Fruit fly (Drosophila melanogaster) whole organism, adult: ENCODE measurements around the gene Gss2.

Experiments
- CG11617 ChIP-seq: fragments of 200-800 bp; sonication (Bioruptor generic); optimal IDR thresholded peaks from 2 replicates; lab custom pipeline; 2017; ENCODE audit warnings: mild to moderate bottlenecking, missing biosample characterization, missing genetic modification reagents, missing genetic modification characterization
- CG12768 ChIP-seq: fragments of 200-800 bp; sonication (Bioruptor generic); optimal IDR thresholded peaks from 2 replicates; lab custom pipeline; 2017; ENCODE audit warnings: missing biosample characterization, missing genetic modification characterization, mild to moderate bottlenecking, moderate library complexity, missing genetic modification reagents
- CG14711 ChIP-seq: fragments of 200-800 bp; sonication (Bioruptor generic); optimal IDR thresholded peaks from 2 replicates; lab custom pipeline; 2018; ENCODE audit warnings: missing biosample characterization, mild to moderate bottlenecking, missing genetic modification characterization, moderate library complexity
- CG1620 ChIP-seq: fragments of 200-800 bp; sonication (Bioruptor generic); optimal IDR thresholded peaks from 2 replicates; lab custom pipeline; 2016; ENCODE audit warnings: missing biosample characterization, missing genetic modification characterization
- CG33017 ChIP-seq: fragments of 200-800 bp; sonication (Bioruptor generic); optimal IDR thresholded peaks from 2 replicates; lab custom pipeline; 2018; ENCODE audit warnings: missing biosample characterization, mild to moderate bottlenecking, missing genetic modification characterization, moderate library complexity
- CG5204 ChIP-seq: fragments of 200-800 bp; sonication (Bioruptor generic); optimal IDR thresholded peaks from 2 replicates; lab custom pipeline; 2016; ENCODE audit warnings: missing biosample characterization, missing genetic modification characterization
- CG7045 ChIP-seq: fragments of 200-800 bp; sonication (Bioruptor generic); optimal IDR thresholded peaks from 2 replicates; lab custom pipeline; 2017; ENCODE audit warnings: missing biosample characterization, mild to moderate bottlenecking, missing genetic modification characterization
- CG7101 ChIP-seq: fragments of 200-800 bp; sonication (Bioruptor generic); optimal IDR thresholded peaks from 2 replicates; lab custom pipeline; 2018; ENCODE audit warnings: missing biosample characterization, mild to moderate bottlenecking, missing genetic modification characterization, moderate library complexity
- Clk ChIP-seq: fragments of 200-800 bp; sonication (Bioruptor generic); optimal IDR thresholded peaks from 2 replicates; lab custom pipeline; 2017; ENCODE audit warnings: missing biosample characterization, missing genetic modification characterization
- Crg-1 ChIP-seq: fragments of 200-800 bp; sonication (Bioruptor generic); optimal IDR thresholded peaks from 2 replicates; lab custom pipeline; 2016; ENCODE audit warnings: missing biosample characterization, missing genetic modification characterization
- Hr96 ChIP-seq: fragments of 200-800 bp; sonication (Bioruptor generic); optimal IDR thresholded peaks from 2 replicates; lab custom pipeline; 2016; ENCODE audit warnings: missing biosample characterization, missing genetic modification characterization
- Mnt ChIP-seq: fragments of 200-800 bp; sonication (Bioruptor generic); optimal IDR thresholded peaks from 2 replicates; lab custom pipeline; 2016; ENCODE audit warnings: missing biosample characterization, mild to moderate bottlenecking, missing genetic modification characterization
- bab1 ChIP-seq: fragments of 200-800 bp; sonication (Bioruptor generic); optimal IDR thresholded peaks from 3 replicates; lab custom pipeline; 2019; ENCODE audit warnings: missing biosample characterization, mild to moderate bottlenecking, missing genetic modification characterization, moderate library complexity
- cic ChIP-seq: fragments of 200-800 bp; sonication (Bioruptor generic); optimal IDR thresholded peaks from 2 replicates; lab custom pipeline; 2017; ENCODE audit warnings: missing biosample characterization, mild to moderate bottlenecking, missing genetic modification characterization, moderate library complexity
- cnc ChIP-seq, 2 experiments: fragments of >200 bp; optimal IDR thresholded peaks; 2 replicates each; lab custom pipeline; 2017
- kay ChIP-seq: fragments of 200-800 bp; sonication (Bioruptor generic); peaks from one replicate; lab custom pipeline; 2016; ENCODE audit warnings: missing biosample characterization, missing genetic modification characterization, borderline replicate concordance
- ovo ChIP-seq: fragments of 200-800 bp; sonication (Bioruptor generic); optimal IDR thresholded peaks from 2 replicates; lab custom pipeline; 2016; ENCODE audit warnings: missing biosample characterization, missing genetic modification characterization
- pad ChIP-seq: fragments of 200-800 bp; sonication (Bioruptor generic); optimal IDR thresholded peaks from 3 replicates; lab custom pipeline; 2017; ENCODE audit warnings: missing biosample characterization, missing genetic modification characterization, mild to moderate bottlenecking, moderate library complexity, missing genetic modification reagents
- tj ChIP-seq: fragments of 200-800 bp; sonication (Bioruptor generic); optimal IDR thresholded peaks from 3 replicates; lab custom pipeline; 2017; ENCODE audit warnings: missing biosample characterization, mild to moderate bottlenecking, missing genetic modification characterization, moderate library complexity
- toe ChIP-seq: fragments of 200-800 bp; sonication (Bioruptor generic); optimal IDR thresholded peaks from 2 replicates; lab custom pipeline; 2016; ENCODE audit warnings: missing biosample characterization, missing genetic modification characterization

Gss2 gene

DNA sequence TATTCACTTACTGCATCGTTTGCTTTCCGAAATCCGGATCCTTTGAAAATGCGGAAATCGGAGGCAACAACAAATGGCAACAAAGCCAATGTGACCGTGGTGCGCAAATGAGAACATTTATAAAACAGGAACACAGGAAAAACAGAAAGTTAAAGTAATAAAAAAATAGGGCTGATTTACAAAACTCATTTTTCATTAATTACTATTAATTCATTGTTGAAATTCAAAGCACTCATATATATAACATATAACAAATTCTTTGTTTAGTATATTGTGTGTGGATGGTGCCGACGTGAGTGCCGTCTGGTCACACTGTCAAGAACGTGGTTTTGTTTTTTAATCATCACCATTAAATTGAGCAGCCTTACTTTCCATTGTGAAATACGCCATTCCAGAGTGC, 38.8 kb upstream of the Gss2 start, which contains the start of the genes Arp8 and CG6769:
Gene Arp8, minus strand, starts transcription at position 90 of the 400 bp plus-strand sequence.
Gene CG6769, plus strand, starts transcription at position 292 of the 400 bp plus-strand sequence.
- no peak for TF ChIP-seq CG5204 (GFP tag; lab: Kevin White, UChicago)
- TF ChIP-seq pad (GFP tag; lab: Kevin White, UChicago): no peak
- peak; percentile 7 for TF ChIP-seq Crg-1 (GFP tag; lab: Kevin White, UChicago)
- peak; percentile 54 for TF ChIP-seq CG11617 (GFP tag; lab: Kevin White, UChicago)
- TF ChIP-seq cnc (optimal IDR thresholded peaks at IDR 0.05; lab: Kevin White, UChicago): no peak
- TF ChIP-seq CG7101 (tag; lab: Kevin White, UChicago): peak; percentile 48
- TF ChIP-seq CG14711 (tag; lab: Kevin White, UChicago): peak; percentile 54
- no peak for TF ChIP-seq ovo (GFP tag; lab: Kevin White, UChicago)
- TF ChIP-seq bab1 (GFP tag; lab: Kevin White, UChicago): peak; percentile 10
- TF ChIP-seq Hr96 (GFP tag; lab: Kevin White, UChicago): no peak
- peak; percentile 89 for TF ChIP-seq Mnt (GFP tag; lab: Kevin White, UChicago)
- TF ChIP-seq Clk (GFP tag; lab: Kevin White, UChicago): no peak
- peak; percentile 29 for TF ChIP-seq CG1620 (GFP tag; lab: Kevin White, UChicago)
- peak; percentile 22 for TF ChIP-seq toe (GFP tag; lab: Kevin White, UChicago)
- peak; percentile 6 for TF ChIP-seq tj (GFP tag; lab: Kevin White, UChicago)
- TF ChIP-seq CG33017 (tag; lab: Kevin White, UChicago): no peak
- no peak for TF ChIP-seq CG7045 (GFP tag; lab: Kevin White, UChicago)
- TF ChIP-seq CG12768 (GFP tag; lab: Kevin White, UChicago): no peak
- no peak for TF ChIP-seq kay (GFP tag; lab: Kevin White, UChicago)
- TF ChIP-seq cic: no peak

- TF ChIP-seq kay (GFP tag; lab: Kevin White, UChicago): no peak
- TF ChIP-seq toe (GFP tag; lab: Kevin White, UChicago): no peak
- no peak for TF ChIP-seq cic
- no peak for TF ChIP-seq CG7045 (GFP tag; lab: Kevin White, UChicago)
- no peak for TF ChIP-seq CG7101 (tag; lab: Kevin White, UChicago)
- no peak for TF ChIP-seq CG11617 (GFP tag; lab: Kevin White, UChicago)
Observed at dm6 chrX:17865103-17865502, 34.4 kb upstream of the Gss2 start.

dm6 chrX:17870614-17871394, 28.7 kb upstream of the Gss2 start:
- TF ChIP-seq CG7101 (tag; lab: Kevin White, UChicago) (no peak), Mnt (GFP tag; lab: Kevin White, UChicago) (no peak), pad (GFP tag; lab: Kevin White, UChicago) (no peak), Crg-1 (GFP tag; lab: Kevin White, UChicago) (no peak), Hr96 (GFP tag; lab: Kevin White, UChicago) (no peak), CG12768 (GFP tag; lab: Kevin White, UChicago) (no peak), toe (GFP tag; lab: Kevin White, UChicago) (no peak), bab1 (GFP tag; lab: Kevin White, UChicago) (no peak), CG7045 (GFP tag; lab: Kevin White, UChicago) (no peak)

dm6 chrX:17872310-17872709, 27.2 kb upstream of the Gss2 start:
- no peak for TF ChIP-seq bab1 (GFP tag; lab: Kevin White, UChicago)
- TF ChIP-seq pad (GFP tag; lab: Kevin White, UChicago): no peak
- TF ChIP-seq CG14711 (tag; lab: Kevin White, UChicago): no peak
- no peak for TF ChIP-seq Clk (GFP tag; lab: Kevin White, UChicago)
- TF ChIP-seq CG7101 (tag; lab: Kevin White, UChicago): no peak
- TF ChIP-seq kay (GFP tag; lab: Kevin White, UChicago): no peak

dm6 chrX:17873329-17873728, 26.2 kb upstream of the Gss2 start:
- no peak for TF ChIP-seq CG1620 (GFP tag; lab: Kevin White, UChicago)
- no peak for TF ChIP-seq Clk (GFP tag; lab: Kevin White, UChicago)
- TF ChIP-seq CG5204 (GFP tag; lab: Kevin White, UChicago): no peak
- TF ChIP-seq CG33017 (tag; lab: Kevin White, UChicago): no peak
- TF ChIP-seq CG12768 (GFP tag; lab: Kevin White, UChicago): no peak
- TF ChIP-seq Hr96 (GFP tag; lab: Kevin White, UChicago): no peak
- no peak for TF ChIP-seq tj (GFP tag; lab: Kevin White, UChicago)
- no peak for TF ChIP-seq bab1 (GFP tag; lab: Kevin White, UChicago)
- no peak for TF ChIP-seq CG7101 (tag; lab: Kevin White, UChicago)
- TF ChIP-seq cnc (optimal IDR thresholded peaks at IDR 0.05; lab: Kevin White, UChicago): no peak
- no peak for TF ChIP-seq Crg-1 (GFP tag; lab: Kevin White, UChicago)
- no peak for TF ChIP-seq ovo (GFP tag; lab: Kevin White, UChicago)
- no peak for TF ChIP-seq CG14711 (tag; lab: Kevin White, UChicago)
- no peak for TF ChIP-seq pad (GFP tag; lab: Kevin White, UChicago)
- TF ChIP-seq CG11617 (GFP tag; lab: Kevin White, UChicago): no peak
- no peak for TF ChIP-seq Mnt (GFP tag; lab: Kevin White, UChicago)
- no peak for TF ChIP-seq toe (GFP tag; lab: Kevin White, UChicago)
